Fruit fly (Drosophila melanogaster) whole organism, embryonic: Measurements from ENCODE around the gene usp.
A peak's percentile ranks its signal among the peaks of the same experiment; 100 is the strongest.

ENCODE experiments used
- BEAF-32 ChIP-seq: fragments of 200-800 bp; sonication (Bioruptor generic); optimal IDR thresholded peaks from 3 replicates; lab custom pipeline; 2017; ENCODE audit warnings: missing biosample characterization, missing genetic modification characterization, mild to moderate bottlenecking, moderate library complexity, missing genetic modification reagents
- Bgb ChIP-seq: fragments of 200-800 bp; sonication (Bioruptor generic); IDR thresholded peaks from 2 replicates; pipeline ENCODE4 v1.3.6; 2022; ENCODE audit warnings: missing biosample characterization, missing genetic modification characterization; ENCODE audit not compliant: partially characterized antibody
- Blimp-1 ChIP-seq: fragments of 200-800 bp; sonication (Bioruptor generic); optimal IDR thresholded peaks from 3 replicates; lab custom pipeline; 2018; ENCODE audit warnings: missing biosample characterization, missing genetic modification characterization, mild to moderate bottlenecking, moderate library complexity, missing genetic modification reagents
- BtbVII ChIP-seq: fragments of 200-800 bp; sonication (Bioruptor generic); optimal IDR thresholded peaks from 3 replicates; lab custom pipeline; 2017; ENCODE audit warnings: missing biosample characterization, mild to moderate bottlenecking, missing genetic modification characterization
- CG10366 ChIP-seq: fragments of 200-800 bp; sonication (Bioruptor generic); IDR thresholded peaks from 2 replicates; pipeline ENCODE4 v1.3.6; 2022; ENCODE audit warnings: missing biosample characterization, missing genetic modification characterization
- CG10565 ChIP-seq: fragments of 200-800 bp; sonication (Bioruptor generic); optimal IDR thresholded peaks from 3 replicates; lab custom pipeline; 2016; ENCODE audit warnings: missing biosample characterization, mild to moderate bottlenecking, missing genetic modification characterization
- CG11504 ChIP-seq: fragments of 200-800 bp; sonication (Bioruptor generic); optimal IDR thresholded peaks from 3 replicates; lab custom pipeline; 2019; ENCODE audit warnings: missing biosample characterization, mild to moderate bottlenecking, missing genetic modification characterization, moderate library complexity
- CG12219 ChIP-seq: fragments of 200-800 bp; sonication (Bioruptor generic); optimal IDR thresholded peaks from 3 replicates; lab custom pipeline; 2018; ENCODE audit warnings: missing biosample characterization, mild to moderate bottlenecking, missing genetic modification characterization
- CG13287 ChIP-seq: fragments of 200-800 bp; sonication (Bioruptor generic); IDR thresholded peaks from 2 replicates; pipeline ENCODE4 v1.3.6; 2022; ENCODE audit warnings: missing biosample characterization, missing genetic modification characterization; ENCODE audit not compliant: partially characterized antibody
- CG14050 ChIP-seq: fragments of 200-800 bp; sonication (Bioruptor generic); IDR thresholded peaks from 3 replicates; pipeline ENCODE4 v1.3.6; 2022; ENCODE audit warnings: missing biosample characterization, missing genetic modification characterization
- CG14441 ChIP-seq: fragments of 200-800 bp; sonication (Bioruptor generic); IDR thresholded peaks from 2 replicates; pipeline ENCODE4 v1.3.6; 2022; ENCODE audit warnings: missing biosample characterization, missing genetic modification characterization
- CG14860 ChIP-seq: fragments of 200-800 bp; sonication (Bioruptor generic); IDR thresholded peaks from 3 replicates; pipeline ENCODE4 v1.3.6; 2022; ENCODE audit warnings: missing biosample characterization, missing genetic modification characterization; ENCODE audit not compliant: partially characterized antibody
- CG1647 ChIP-seq: fragments of 200-800 bp; sonication (Bioruptor generic); optimal IDR thresholded peaks from 3 replicates; lab custom pipeline; 2016; ENCODE audit warnings: missing biosample characterization, missing genetic modification characterization
- CG17359 ChIP-seq: fragments of 200-800 bp; sonication (Bioruptor generic); optimal IDR thresholded peaks from 3 replicates; lab custom pipeline; 2018; ENCODE audit warnings: missing biosample characterization, mild to moderate bottlenecking, missing genetic modification characterization, moderate library complexity
- CG2129 ChIP-seq: fragments of 200-800 bp; sonication (Bioruptor generic); IDR thresholded peaks from 2 replicates; pipeline ENCODE4 v1.3.6; 2022; ENCODE audit warnings: missing biosample characterization, missing genetic modification characterization; ENCODE audit not compliant: partially characterized antibody
- CG2889 ChIP-seq: fragments of 200-800 bp; sonication (Bioruptor generic); IDR thresholded peaks from 3 replicates; pipeline ENCODE4 v1.3.6; 2022; ENCODE audit warnings: missing biosample characterization, missing genetic modification characterization
- CG32772 ChIP-seq: fragments of 200-800 bp; sonication (Bioruptor generic); IDR thresholded peaks from 2 replicates; pipeline ENCODE4 v1.3.6; 2022; ENCODE audit warnings: missing biosample characterization, missing genetic modification characterization
- CG4730 ChIP-seq: fragments of 200-800 bp; sonication (Bioruptor generic); IDR thresholded peaks from 2 replicates; pipeline ENCODE4 v1.3.6; 2022; ENCODE audit warnings: missing biosample characterization, missing genetic modification characterization
- Doc3 ChIP-seq: fragments of 200-800 bp; sonication (Bioruptor generic); IDR thresholded peaks from 3 replicates; pipeline ENCODE4 v1.3.6; 2022; ENCODE audit warnings: missing biosample characterization, missing genetic modification characterization; ENCODE audit not compliant: partially characterized antibody
- Dref ChIP-seq: fragments of 200-800 bp; sonication (Bioruptor generic); IDR thresholded peaks from 2 replicates; pipeline ENCODE4 v1.3.6; 2022; ENCODE audit warnings: missing biosample characterization, missing genetic modification characterization
- H2.0 ChIP-seq: fragments of 200-800 bp; sonication (Bioruptor generic); IDR thresholded peaks from 2 replicates; pipeline ENCODE4 v1.3.6; 2022; ENCODE audit warnings: missing biosample characterization, missing genetic modification characterization
- HLH4C ChIP-seq: fragments of 200-800 bp; sonication (Bioruptor generic); IDR thresholded peaks from 3 replicates; pipeline ENCODE4 v1.3.6; 2022; ENCODE audit warnings: missing biosample characterization, missing genetic modification characterization; ENCODE audit not compliant: partially characterized antibody
- HLH54F ChIP-seq: fragments of 200-800 bp; sonication (Bioruptor generic); optimal IDR thresholded peaks from 3 replicates; lab custom pipeline; 2016; ENCODE audit warnings: missing biosample characterization, missing genetic modification characterization
- Med ChIP-seq: fragments of 200-800 bp; sonication (Bioruptor generic); peaks from one replicate; lab custom pipeline; 2016; ENCODE audit warnings: missing biosample characterization, missing genetic modification characterization, mild to moderate bottlenecking, inconsistent platforms, moderate library complexity
- Mes4 ChIP-seq: fragments of 200-800 bp; sonication (Bioruptor generic); optimal IDR thresholded peaks from 2 replicates; lab custom pipeline; 2016; ENCODE audit warnings: missing biosample characterization, missing genetic modification characterization
- NfI ChIP-seq: fragments of 200-800 bp; sonication (Bioruptor generic); optimal IDR thresholded peaks from 3 replicates; lab custom pipeline; 2018; ENCODE audit warnings: missing biosample characterization, mild to moderate bottlenecking, missing genetic modification characterization, moderate library complexity
- Pdp1 ChIP-seq, 2 experiments: fragments of 200-800 bp; sonication (Bioruptor generic); optimal IDR thresholded peaks; 3 replicates each; lab custom pipeline; 2016; ENCODE audit warnings: missing biosample characterization in 2 of 2, missing genetic modification characterization in 2 of 2, mild to moderate bottlenecking in 1 of 2, moderate library complexity in 1 of 2
- Tbp ChIP-seq: fragments of >200 bp; optimal IDR thresholded peaks from 2 replicates; lab custom pipeline; 2018; ENCODE audit warnings: missing biosample characterization, missing genetic modification characterization
- Trl ChIP-seq, 3 experiments: fragments of >200 bp in 2 of 3; fragments of 200-800 bp in 1 of 3; sonication (Bioruptor generic) in 1 of 3; optimal IDR thresholded peaks; 2 replicates in 1 of 3; 3 replicates in 2 of 3; lab custom pipeline; 2016 to 2017; ENCODE audit warnings: missing biosample characterization in 1 of 3, missing genetic modification characterization in 1 of 3
- ase ChIP-seq: fragments of 200-800 bp; sonication (Bioruptor generic); IDR thresholded peaks from 3 replicates; pipeline ENCODE4 v1.3.6; 2022; ENCODE audit warnings: missing biosample characterization, missing genetic modification characterization
- bbx ChIP-seq: fragments of 200-800 bp; sonication (Bioruptor generic); IDR thresholded peaks from 2 replicates; pipeline ENCODE4 v1.3.6; 2022; ENCODE audit warnings: missing biosample characterization, missing genetic modification characterization; ENCODE audit not compliant: partially characterized antibody
- caup ChIP-seq: fragments of 200-800 bp; sonication (Bioruptor generic); optimal IDR thresholded peaks from 3 replicates; lab custom pipeline; 2017; ENCODE audit warnings: missing biosample characterization, mild to moderate bottlenecking, missing genetic modification characterization, moderate library complexity; ENCODE audit not compliant: severe bottlenecking
- chinmo ChIP-seq: fragments of 200-800 bp; sonication (Bioruptor generic); IDR thresholded peaks from 4 replicates; pipeline ENCODE4 v1.3.6; 2022; ENCODE audit warnings: missing biosample characterization, missing genetic modification characterization; ENCODE audit not compliant: partially characterized antibody
- dati ChIP-seq: fragments of 200-800 bp; sonication (Bioruptor generic); IDR thresholded peaks from 2 replicates; pipeline ENCODE4 v1.3.6; 2022; ENCODE audit warnings: missing biosample characterization, missing genetic modification characterization
- dysf ChIP-seq: fragments of 200-800 bp; sonication (Bioruptor generic); IDR thresholded peaks from 3 replicates; pipeline ENCODE4 v1.3.6; 2022; ENCODE audit warnings: missing biosample characterization, missing genetic modification characterization
- jumu ChIP-seq: fragments of 200-800 bp; sonication (Bioruptor generic); optimal IDR thresholded peaks from 3 replicates; lab custom pipeline; 2016; ENCODE audit warnings: missing biosample characterization, missing genetic modification characterization
- mld ChIP-seq: fragments of 200-800 bp; sonication (Bioruptor generic); IDR thresholded peaks from 3 replicates; pipeline ENCODE4 v1.3.6; 2022; ENCODE audit warnings: missing biosample characterization, missing genetic modification characterization; ENCODE audit not compliant: partially characterized antibody
- nau ChIP-seq: fragments of 200-800 bp; sonication (Bioruptor generic); optimal IDR thresholded peaks from 3 replicates; lab custom pipeline; 2017; ENCODE audit warnings: missing biosample characterization, mild to moderate bottlenecking, missing genetic modification characterization, missing genetic modification reagents
- onecut ChIP-seq: fragments of 200-800 bp; sonication (Bioruptor generic); IDR thresholded peaks from 2 replicates; pipeline ENCODE4 v1.3.6; 2022; ENCODE audit warnings: missing biosample characterization, missing genetic modification characterization
- p53 ChIP-seq: fragments of 200-800 bp; sonication (Bioruptor generic); optimal IDR thresholded peaks from 2 replicates; lab custom pipeline; 2016; ENCODE audit warnings: missing biosample characterization, missing genetic modification characterization
- prd ChIP-seq, 3 experiments: fragments of >200 bp in 2 of 3; fragments of 200-800 bp in 1 of 3; sonication (Bioruptor generic) in 1 of 3; optimal IDR thresholded peaks in 2 of 3; IDR thresholded peaks in 1 of 3; 2 replicates in 2 of 3; 3 replicates in 1 of 3; pipeline versions ENCODE4 v1.3.6 to Lab custom; 2017 to 2022; ENCODE audit warnings: missing biosample characterization in 1 of 3, missing genetic modification characterization in 1 of 3
- pum ChIP-seq: fragments of 200-800 bp; sonication (Bioruptor generic); optimal IDR thresholded peaks from 2 replicates; lab custom pipeline; 2016; ENCODE audit warnings: missing biosample characterization, missing genetic modification characterization
- pzg ChIP-seq: fragments of 200-800 bp; sonication (Bioruptor generic); optimal IDR thresholded peaks from 3 replicates; lab custom pipeline; 2018; ENCODE audit warnings: missing biosample characterization, mild to moderate bottlenecking, missing genetic modification characterization, moderate library complexity
- schlank ChIP-seq: fragments of 200-800 bp; sonication (Bioruptor generic); optimal IDR thresholded peaks from 2 replicates; lab custom pipeline; 2018; ENCODE audit warnings: missing biosample characterization, mild to moderate bottlenecking, missing genetic modification characterization
- slou ChIP-seq: fragments of 200-800 bp; sonication (Bioruptor generic); optimal IDR thresholded peaks from 3 replicates; lab custom pipeline; 2016; ENCODE audit warnings: missing biosample characterization, missing genetic modification characterization
- sna ChIP-seq: fragments of 200-800 bp; sonication (Bioruptor generic); IDR thresholded peaks from 2 replicates; pipeline ENCODE4 v1.3.6; 2022; ENCODE audit warnings: missing biosample characterization, missing genetic modification characterization; ENCODE audit not compliant: partially characterized antibody
- yki ChIP-seq: fragments of >200 bp; optimal IDR thresholded peaks from 3 replicates; lab custom pipeline; 2018
- zen2 ChIP-seq: fragments of 200-800 bp; sonication (Bioruptor generic); IDR thresholded peaks from 3 replicates; pipeline ENCODE4 v1.3.6; 2022; ENCODE audit warnings: missing biosample characterization, missing genetic modification characterization; ENCODE audit not compliant: partially characterized antibody

Gene usp

dm6 chrX:2008953-2009452 lies 33.1 kb downstream of the usp start, which contains the start of gene PIG-K (continued):
- TF ChIP-seq slou (GFP tag; lab: Kevin White, UChicago) = no peak
- no peak for TF ChIP-seq Med (GFP tag; lab: Kevin White, UChicago)
- no peak for TF ChIP-seq CG14441 (GFP tag; lab: Robert Waterston, UW)
- TF ChIP-seq caup (GFP tag; lab: Kevin White, UChicago) = no peak
- peak; percentile 63 for TF ChIP-seq zen2
- TF ChIP-seq Doc3 = 0 out of 3 replicates have a peak, but pooled peaks have one; percentile 20
- TF ChIP-seq CG1647 (GFP tag; lab: Kevin White, UChicago) = no peak
- TF ChIP-seq chinmo = 0 out of 4 replicates have a peak, but pooled peaks have one; percentile 28
- no peak for TF ChIP-seq pum (GFP tag; lab: Kevin White, UChicago)
- TF ChIP-seq bbx = peak; percentile 55
- TF ChIP-seq HLH4C (GFP tag; lab: Robert Waterston, UW) = peak; percentile 44; the same call in 2 of the 3 replicates
- TF ChIP-seq prd (optimal IDR thresholded peaks at IDR 0.05; lab: Kevin White, UChicago) = no peak
- TF ChIP-seq prd (GFP tag; IDR thresholded peaks at IDR 0.05; lab: Robert Waterston, UW) = no peak
- no peak for TF ChIP-seq CG32772 (GFP tag; lab: Robert Waterston, UW)
- TF ChIP-seq yki (lab: Kevin White, UChicago) = no peak
- no peak for TF ChIP-seq H2.0 (GFP tag; lab: Robert Waterston, UW)
- peak; percentile 71 for TF ChIP-seq sna (GFP tag; lab: Robert Waterston, UW)
- peak; percentile 19; the same call in 1 of the 2 replicates for TF ChIP-seq CG2129
- no peak for TF ChIP-seq dati
- TF ChIP-seq CG12219 (GFP tag; lab: Kevin White, UChicago) = no peak
- peak; percentile 57 for TF ChIP-seq CG13287 (GFP tag; lab: Robert Waterston, UW)
- no peak for TF ChIP-seq NfI (GFP tag; lab: Kevin White, UChicago)
- no peak for TF ChIP-seq ase (GFP tag; lab: Robert Waterston, UW)
- no peak for TF ChIP-seq Blimp-1
- TF ChIP-seq CG4730 (GFP tag; lab: Robert Waterston, UW) = no peak
- TF ChIP-seq pzg (GFP tag; lab: Kevin White, UChicago) = peak; percentile 38
- no peak for TF ChIP-seq nau (GFP tag; lab: Kevin White, UChicago)
- TF ChIP-seq Dref (GFP tag; lab: Robert Waterston, UW) = peak; percentile 67
- no peak for TF ChIP-seq CG10366 (GFP tag; lab: Robert Waterston, UW)
- no peak for TF ChIP-seq HLH54F (GFP tag; lab: Kevin White, UChicago)
- TF ChIP-seq mld (GFP tag; lab: Robert Waterston, UW) = peak; percentile 28; the same call in 1 of the 3 replicates
- no peak for TF ChIP-seq Mes4 (GFP tag; lab: Kevin White, UChicago)
- TF ChIP-seq CG14050 = no peak
- no peak for TF ChIP-seq CG17359
- peak; percentile 45 for TF ChIP-seq BEAF-32 (GFP tag; lab: Kevin White, UChicago)
- no peak for TF ChIP-seq dysf (GFP tag; lab: Robert Waterston, UW)
- TF ChIP-seq onecut (GFP tag; lab: Robert Waterston, UW) = no peak
- TF ChIP-seq CG2889 (GFP tag; lab: Robert Waterston, UW) = no peak
- TF ChIP-seq jumu = no peak
- no peak for TF ChIP-seq p53
- no peak for TF ChIP-seq Pdp1 (GFP tag; optimal IDR thresholded peaks at IDR 0.05; lab: Kevin White, UChicago)
- no peak for TF ChIP-seq schlank
- TF ChIP-seq Trl (optimal IDR thresholded peaks at IDR 0.05; lab: Kevin White, UChicago) = no peak
- TF ChIP-seq Trl (GFP tag; optimal IDR thresholded peaks at IDR 0.05; lab: Kevin White, UChicago) = no peak
- TF ChIP-seq CG11504 (tag; lab: Kevin White, UChicago) = no peak
- TF ChIP-seq BtbVII = no peak
- TF ChIP-seq Tbp = no peak
- TF ChIP-seq CG14860 (GFP tag; lab: Robert Waterston, UW) = peak; percentile 52; the same call in 2 of the 3 replicates
- no peak for TF ChIP-seq CG10565
- TF ChIP-seq Bgb (GFP tag; lab: Robert Waterston, UW) = peak; percentile 30; the same call in 1 of the 2 replicates
